Fruit fly (Drosophila melanogaster): ENCODE results near the gene FucTA.

The FucTA gene

DNA sequence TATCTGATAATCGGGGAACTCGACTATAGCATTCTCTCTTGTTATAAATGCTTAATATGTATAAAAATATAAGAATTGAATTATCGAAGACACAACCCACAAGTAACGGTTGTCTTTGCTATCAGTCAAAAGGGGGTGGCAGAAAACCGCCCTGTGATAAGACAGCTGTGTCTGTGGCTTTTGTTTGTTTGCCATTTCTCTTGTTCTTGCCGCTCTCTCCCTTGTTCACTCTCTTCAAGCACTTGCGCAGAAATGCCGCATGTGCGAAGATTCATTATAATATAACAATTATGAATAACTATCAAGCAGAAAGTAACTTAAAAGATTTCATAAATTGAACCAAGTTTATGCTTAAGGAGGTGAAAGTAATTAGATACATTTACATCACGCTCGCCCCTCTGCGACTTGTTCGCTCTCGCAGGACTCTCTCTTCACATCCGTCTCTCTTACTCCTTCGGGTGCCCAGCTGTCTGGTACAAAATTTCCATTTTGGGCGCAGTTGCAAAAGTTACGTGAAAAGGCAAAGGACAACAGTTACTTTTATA, at the start of gene FucTA:
Gene FucTA (plus strand): TSS at position 495 of the 545 bp plus-strand sequence.
- no peak for TF ChIP-seq CG15710 (tag; optimal IDR thresholded peaks at IDR 0.05)
- TF ChIP-seq CG12605 (GFP tag; IDR thresholded peaks at IDR 0.05): no peak
- TF ChIP-seq CG8301 (tag; optimal IDR thresholded peaks at IDR 0.05): no peak
- TF ChIP-seq D1 (tag; optimal IDR thresholded peaks at IDR 0.05): no peak
- TF ChIP-seq CG4496 (GFP tag; IDR thresholded peaks at IDR 0.05): no peak
- no peak for TF ChIP-seq Pif1B (GFP tag; optimal IDR thresholded peaks at IDR 0.05)

DNA sequence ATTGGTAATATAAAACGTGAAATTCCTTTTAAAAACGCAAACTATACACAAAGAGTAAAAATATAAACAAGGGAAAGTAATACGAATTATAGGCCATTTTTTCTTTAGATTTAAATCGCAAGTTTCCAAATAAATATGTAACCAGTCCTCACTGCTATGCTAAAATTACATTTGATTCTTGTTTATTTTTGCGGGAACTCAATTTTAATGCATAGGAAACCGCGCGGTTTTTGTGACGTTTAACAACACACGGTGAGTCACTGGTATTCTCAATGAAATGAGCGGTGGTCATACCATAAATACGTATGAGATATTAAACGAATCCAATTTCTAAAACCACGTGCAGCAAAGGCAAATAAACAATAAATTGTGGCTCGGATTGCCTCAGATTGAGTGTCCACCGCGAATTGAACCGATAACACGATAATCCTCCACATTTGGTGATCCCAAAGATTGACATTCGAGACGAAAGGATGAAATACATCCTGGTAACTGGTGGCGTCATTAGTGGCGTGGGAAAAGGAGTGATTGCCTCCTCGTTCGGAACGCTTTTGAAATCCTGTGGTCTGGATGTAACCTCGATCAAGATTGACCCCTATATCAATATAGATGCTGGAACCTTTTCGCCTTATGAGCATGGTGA, 48.9 kb upstream of the FucTA start, which contains the start of gene Ctps:
Gene Ctps (plus strand): TSS at position 37 of the 643 bp plus-strand sequence.
- peak; percentile 49 for TF ChIP-seq D1 (tag; optimal IDR thresholded peaks at IDR 0.05)
- TF ChIP-seq Pif1A (GFP tag; optimal IDR thresholded peaks at IDR 0.05): peak; percentile 0
- TF ChIP-seq CG4496 (GFP tag; IDR thresholded peaks at IDR 0.05): no peak
- TF ChIP-seq Pif1B (GFP tag; optimal IDR thresholded peaks at IDR 0.05): no peak

DNA sequence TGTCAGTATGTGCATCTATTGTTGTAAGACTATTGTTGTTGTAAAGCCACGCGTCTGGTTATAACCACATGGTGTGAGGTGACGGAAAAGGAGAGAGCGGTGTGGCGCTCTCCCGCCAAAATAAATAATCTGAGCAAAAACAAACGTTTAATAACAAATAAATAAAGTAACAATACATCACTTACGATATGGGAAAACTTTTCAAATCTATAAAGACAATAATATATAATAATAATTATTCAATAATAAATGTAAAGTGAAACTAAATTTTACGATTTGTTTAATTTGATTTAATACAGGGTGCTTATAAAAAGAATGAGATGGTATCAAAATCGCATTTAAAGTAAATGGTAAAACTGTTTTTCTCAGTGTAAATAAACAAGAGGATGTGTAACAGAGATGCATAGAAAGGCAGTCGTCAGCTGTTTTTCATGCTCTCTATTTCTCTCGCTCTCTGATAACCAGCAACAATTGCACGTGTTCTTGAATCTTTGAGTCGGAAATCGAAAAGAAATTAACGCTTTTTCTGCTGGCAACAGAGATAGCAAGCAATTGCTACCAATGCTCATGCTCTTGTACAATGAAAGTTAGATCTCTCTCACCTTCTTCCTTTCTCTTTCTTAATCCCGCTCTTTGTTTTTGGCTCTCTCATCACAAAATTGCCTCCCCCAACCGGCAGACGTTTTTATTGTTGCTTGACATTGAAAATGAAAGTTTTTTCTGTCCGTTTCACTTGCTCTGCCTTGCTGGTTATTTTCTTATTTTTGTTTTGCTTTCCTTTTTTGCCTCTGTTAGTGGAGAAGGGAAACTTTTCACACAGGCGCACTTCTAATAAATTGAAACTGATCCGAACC, 48.1 kb upstream of the FucTA start:
- TF ChIP-seq CG8301 (tag; optimal IDR thresholded peaks at IDR 0.05) (peak; percentile 85), CG4496 (GFP tag; IDR thresholded peaks at IDR 0.05) (peak; percentile 83), EcR (GFP tag; optimal IDR thresholded peaks at IDR 0.05) (no peak), rn (GFP tag; IDR thresholded peaks at IDR 0.05) (peak; percentile 75), fd96Ca (GFP tag; IDR thresholded peaks at IDR 0.05) (no peak), CG8159 (tag; optimal IDR thresholded peaks at IDR 0.05) (peak; percentile 95), Ets98B (GFP tag; IDR thresholded peaks at IDR 0.05) (peak; percentile 54), D1 (tag; optimal IDR thresholded peaks at IDR 0.05) (peak; percentile 87), CG15710 (tag; optimal IDR thresholded peaks at IDR 0.05) (peak; percentile 74), CG17806 (tag; optimal IDR thresholded peaks at IDR 0.05) (peak; percentile 82), Snoo (tag; optimal IDR thresholded peaks at IDR 0.05) (peak; percentile 49), CG10348 (GFP tag; IDR thresholded peaks at IDR 0.05) (no peak), Pif1B (GFP tag; optimal IDR thresholded peaks at IDR 0.05) (peak; percentile 65), Pif1A (GFP tag; optimal IDR thresholded peaks at IDR 0.05) (peak; percentile 71), CG12605 (GFP tag; IDR thresholded peaks at IDR 0.05) (peak; percentile 96), CG14655 (GFP tag; optimal IDR thresholded peaks at IDR 0.05) (peak; percentile 91), CG13204 (GFP tag; optimal IDR thresholded peaks at IDR 0.05) (no peak), CG9948 (tag; optimal IDR thresholded peaks at IDR 0.05) (peak; percentile 92), CG34367 (tag; optimal IDR thresholded peaks at IDR 0.05) (peak; percentile 58), CG32121 (GFP tag; IDR thresholded peaks at IDR 0.05) (peak; percentile 92), gl (tag; optimal IDR thresholded peaks at IDR 0.05) (peak; percentile 65)

DNA sequence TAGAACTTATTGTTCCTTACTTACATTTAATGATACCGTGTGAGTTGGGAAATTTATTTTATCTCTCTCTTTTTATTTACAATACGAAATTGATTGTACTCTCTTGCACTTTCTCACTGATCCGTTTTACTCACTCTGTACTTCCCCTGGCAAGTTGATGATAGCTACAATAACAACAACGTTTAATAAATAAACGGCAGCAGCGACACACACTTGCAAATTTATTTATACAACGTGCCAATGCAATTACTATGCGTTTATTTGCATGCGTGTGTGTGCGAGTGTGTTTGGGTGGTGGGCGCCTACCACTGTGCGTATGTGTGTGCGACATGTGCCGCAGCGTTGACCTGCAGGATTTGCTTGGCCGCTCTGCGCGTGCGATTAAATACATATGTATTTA, 47.4 kb upstream of the FucTA start:
- TF ChIP-seq EcR (GFP tag; optimal IDR thresholded peaks at IDR 0.05): peak; percentile 26
- TF ChIP-seq CG13204 (GFP tag; optimal IDR thresholded peaks at IDR 0.05): peak; percentile 63
- TF ChIP-seq CG14655 (GFP tag; optimal IDR thresholded peaks at IDR 0.05): no peak

DNA sequence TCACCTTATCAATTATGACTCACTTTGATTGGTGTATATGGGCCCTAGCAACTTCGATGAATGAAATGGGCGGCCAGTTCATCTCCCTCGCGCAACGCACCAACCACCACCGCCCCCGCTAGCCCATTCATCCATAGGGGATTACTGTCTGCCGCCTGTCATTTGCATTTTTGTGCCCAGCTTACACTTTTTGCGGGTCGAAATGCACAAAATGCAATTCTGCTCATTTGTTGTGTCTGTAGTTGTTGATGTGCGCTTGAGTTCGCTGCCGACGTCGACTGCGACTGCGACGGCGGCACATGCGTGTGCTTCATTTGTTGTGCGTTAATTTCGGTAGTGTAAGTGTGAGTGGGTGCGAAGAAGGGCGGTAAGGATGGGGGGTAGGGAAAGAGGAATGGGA, 46.0 kb upstream of the FucTA start:
- TF ChIP-seq CG10348 (GFP tag; IDR thresholded peaks at IDR 0.05): no peak

DNA sequence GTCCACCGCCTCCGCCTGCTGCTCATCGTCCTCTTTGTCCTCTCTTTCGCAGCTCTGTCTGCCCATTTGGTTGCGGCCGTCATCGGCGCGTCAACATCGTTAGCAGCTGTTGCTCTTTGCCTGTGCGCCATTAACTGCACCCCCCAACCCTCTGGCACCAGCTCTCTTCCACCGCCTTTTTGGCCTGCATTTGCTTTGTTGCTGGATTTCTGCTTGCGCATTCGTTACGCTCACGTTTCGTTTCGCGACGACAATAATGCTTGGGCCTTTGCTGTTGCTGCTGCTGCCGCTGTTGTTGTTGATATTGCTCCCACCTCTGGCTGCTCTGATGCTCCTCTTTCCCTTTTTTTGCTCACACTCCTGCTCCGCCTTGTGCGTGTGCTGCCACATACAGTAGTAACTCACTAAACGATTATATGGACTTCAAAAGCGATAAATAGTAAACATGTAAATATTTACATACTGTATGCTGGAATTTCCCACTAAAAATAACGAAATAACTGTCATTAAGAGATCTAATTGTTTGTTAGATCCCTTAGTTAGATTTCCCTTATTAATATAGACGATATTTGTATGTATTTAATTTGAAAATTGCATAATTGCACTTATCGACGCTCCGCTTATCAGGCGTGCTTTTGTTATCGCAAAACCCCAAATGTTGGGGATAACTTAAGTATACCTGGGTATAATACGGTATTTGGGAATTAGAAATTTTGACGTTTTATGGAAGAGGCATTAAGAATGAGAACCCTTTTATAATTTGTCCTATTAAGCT, 45.1 kb upstream of the FucTA start:
- peak; percentile 25 for TF ChIP-seq CG17806 (tag; optimal IDR thresholded peaks at IDR 0.05)
- TF ChIP-seq CG4496 (GFP tag; IDR thresholded peaks at IDR 0.05): peak; percentile 71; the same call in 2 of the 3 replicates
- TF ChIP-seq fd96Ca (GFP tag; IDR thresholded peaks at IDR 0.05): peak; percentile 25; the same call in 1 of the 3 replicates
- peak; percentile 18 for TF ChIP-seq CG8301 (tag; optimal IDR thresholded peaks at IDR 0.05)
- TF ChIP-seq CG12605 (GFP tag; IDR thresholded peaks at IDR 0.05): no peak; the same call in 1 of the 2 replicates
- TF ChIP-seq rn (GFP tag; IDR thresholded peaks at IDR 0.05): no peak
- peak; percentile 8 for TF ChIP-seq gl (tag; optimal IDR thresholded peaks at IDR 0.05)
- no peak for TF ChIP-seq Pif1B (GFP tag; optimal IDR thresholded peaks at IDR 0.05)
- peak; percentile 83 for TF ChIP-seq EcR (GFP tag; optimal IDR thresholded peaks at IDR 0.05)
- peak; percentile 2 for TF ChIP-seq CG14655 (GFP tag; optimal IDR thresholded peaks at IDR 0.05)
- 0 out of 2 replicates have a peak, but pooled peaks have one; percentile 7 for TF ChIP-seq CG10348 (GFP tag; IDR thresholded peaks at IDR 0.05)
- TF ChIP-seq CG34367 (tag; optimal IDR thresholded peaks at IDR 0.05): peak; percentile 5
- peak; percentile 47; the same call in 1 of the 2 replicates for TF ChIP-seq Ets98B (GFP tag; IDR thresholded peaks at IDR 0.05)
- peak; percentile 37 for TF ChIP-seq CG15710 (tag; optimal IDR thresholded peaks at IDR 0.05)
- peak; percentile 52 for TF ChIP-seq CG8159 (tag; optimal IDR thresholded peaks at IDR 0.05)
- TF ChIP-seq Pif1A (GFP tag; optimal IDR thresholded peaks at IDR 0.05): no peak
- peak; percentile 99 for TF ChIP-seq CG13204 (GFP tag; optimal IDR thresholded peaks at IDR 0.05)
- peak; percentile 7 for TF ChIP-seq CG9948 (tag; optimal IDR thresholded peaks at IDR 0.05)
- peak; percentile 60 for TF ChIP-seq CG32121 (GFP tag; IDR thresholded peaks at IDR 0.05)
- TF ChIP-seq Snoo (tag; optimal IDR thresholded peaks at IDR 0.05): peak; percentile 22
- TF ChIP-seq D1 (tag; optimal IDR thresholded peaks at IDR 0.05): peak; percentile 12
